Worm (Caenorhabditis elegans): ENCODE measurements around the gene Y7A5A.8.
A peak's percentile ranks its signal among the peaks of the same experiment; 100 is the strongest.

Gene Y7A5A.8

DNA sequence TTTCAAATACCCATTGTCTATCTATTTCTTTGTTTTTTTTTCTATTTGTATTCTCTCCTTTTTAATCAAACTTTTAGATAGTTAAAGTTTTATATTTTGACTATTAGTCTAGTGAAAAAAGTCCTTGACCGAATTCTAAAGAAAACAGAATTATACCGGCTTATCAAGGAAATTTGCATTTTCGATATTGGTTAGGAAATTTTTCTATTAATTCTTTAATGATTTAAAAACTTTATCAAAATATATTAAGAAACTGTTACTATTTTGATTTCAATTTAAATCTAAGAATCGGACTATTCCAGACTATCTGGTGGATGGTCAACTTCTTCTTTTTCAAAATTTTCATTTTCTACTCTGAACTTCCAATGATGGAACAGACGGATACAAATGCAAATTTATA is 5.8 kb downstream of the Y7A5A.8 start, which contains the start of gene Y7A5A.20:
TSS of gene Y7A5A.20 (plus strand) at position 301 of the 400 bp plus-strand sequence.
- TF ChIP-seq daf-12 (tag; optimal IDR thresholded peaks at IDR 0.05) (no peak), nhr-25 (tag; optimal IDR thresholded peaks at IDR 0.05) (no peak), elt-1 (tag; optimal IDR thresholded peaks at IDR 0.05) (no peak), nhr-67 (tag; optimal IDR thresholded peaks at IDR 0.05) (no peak), pqm-1 (tag; optimal IDR thresholded peaks at IDR 0.05) (no peak), aly-2 (tag; optimal IDR thresholded peaks at IDR 0.05) (no peak), nfya-1 (tag; optimal IDR thresholded peaks at IDR 0.05; ENCODE audit: insufficient read depth) (no peak), zag-1 (tag; optimal IDR thresholded peaks at IDR 0.05) (no peak), lin-39 (tag; optimal IDR thresholded peaks at IDR 0.05) (no peak), eor-1 (tag; optimal IDR thresholded peaks at IDR 0.05) (no peak), fkh-10 (GFP tag; optimal IDR thresholded peaks at IDR 0.05) (no peak), snpc-4 (tag; optimal IDR thresholded peaks at IDR 0.05) (no peak), ceh-16 (tag; optimal IDR thresholded peaks at IDR 0.05) (no peak), nhr-43 (tag; optimal IDR thresholded peaks at IDR 0.05; ENCODE audit: poor library complexity, severe bottlenecking) (no peak), nhr-12 (tag; optimal IDR thresholded peaks at IDR 0.05) (no peak), nhr-11 (tag; optimal IDR thresholded peaks at IDR 0.05) (no peak), ceh-9 (tag; optimal IDR thresholded peaks at IDR 0.05) (no peak), nhr-77 (tag; optimal IDR thresholded peaks at IDR 0.05) (no peak), lsy-12 (tag; optimal IDR thresholded peaks at IDR 0.05) (no peak)

DNA sequence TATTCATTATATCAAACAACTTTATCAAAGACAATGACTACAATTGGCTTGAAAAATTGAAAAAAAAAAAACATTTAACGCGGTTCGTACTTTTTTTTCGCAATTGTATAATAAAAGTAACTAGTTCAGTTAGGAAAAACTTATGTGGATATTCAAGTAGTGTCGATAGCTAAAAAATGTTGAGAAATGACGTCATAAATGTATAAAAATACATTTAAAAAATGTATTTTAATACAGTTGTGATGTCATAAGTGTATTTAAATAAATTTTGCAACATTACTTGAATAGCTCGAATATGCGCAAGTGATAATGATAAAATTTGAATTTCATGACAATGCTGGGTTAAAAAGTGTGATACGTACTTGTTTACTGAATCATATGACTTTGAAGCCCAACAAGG is 9.2 kb downstream of the Y7A5A.8 start:
- no peak for TF ChIP-seq elt-2 (tag; optimal IDR thresholded peaks at IDR 0.05)
- no peak for TF ChIP-seq lin-15B (tag; optimal IDR thresholded peaks at IDR 0.05)
- no peak for TF ChIP-seq ceh-28 (tag; optimal IDR thresholded peaks at IDR 0.05)
- TF ChIP-seq nhr-77 (tag; optimal IDR thresholded peaks at IDR 0.05), result no peak
- no peak for TF ChIP-seq mml-1 (tag; optimal IDR thresholded peaks at IDR 0.05)
- TF ChIP-seq ztf-4 (tag; optimal IDR thresholded peaks at IDR 0.05), result no peak
- TF ChIP-seq ama-1 (optimal IDR thresholded peaks at IDR 0.05), result no peak
- no peak for TF ChIP-seq egl-27 (tag; optimal IDR thresholded peaks at IDR 0.05)
- no peak for TF ChIP-seq jun-1 (tag; optimal IDR thresholded peaks at IDR 0.05)
- no peak for TF ChIP-seq ceh-9 (tag; optimal IDR thresholded peaks at IDR 0.05)

DNA sequence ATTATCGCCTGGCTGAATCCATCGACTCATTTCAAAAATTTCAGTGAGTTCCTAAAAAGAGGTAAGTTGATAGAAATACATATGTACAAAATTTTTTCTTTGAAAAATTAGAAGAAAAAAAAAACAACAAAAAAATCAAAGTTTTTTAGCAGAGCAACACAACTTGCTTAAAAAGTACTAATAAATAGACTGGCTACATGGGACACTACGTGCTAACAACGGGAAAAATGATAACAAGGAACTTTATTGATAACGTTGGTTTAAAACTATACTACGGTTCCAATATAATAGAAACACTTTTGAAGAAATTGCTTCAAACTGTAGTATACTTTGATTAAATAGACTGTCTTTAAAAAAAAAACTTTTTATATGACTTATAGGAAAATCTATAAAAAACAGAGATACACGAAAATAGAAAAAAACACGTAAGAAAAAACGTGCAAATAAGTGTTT is 16.2 kb downstream of the Y7A5A.8 start, which contains the start of gene acox-1.6:
TSS of gene acox-1.6 (minus strand) at position 51 of the 453 bp plus-strand sequence.
- TF ChIP-seq hmg-11 (tag; optimal IDR thresholded peaks at IDR 0.05) (no peak), ceh-16 (tag; optimal IDR thresholded peaks at IDR 0.05) (no peak), nfya-1 (tag; optimal IDR thresholded peaks at IDR 0.05; ENCODE audit: insufficient read depth) (no peak), R02D3.7 (tag; optimal IDR thresholded peaks at IDR 0.05) (no peak), eor-1 (tag; optimal IDR thresholded peaks at IDR 0.05) (no peak), mml-1 (tag; optimal IDR thresholded peaks at IDR 0.05) (no peak), egl-5 (tag; optimal IDR thresholded peaks at IDR 0.05) (no peak), elt-2 (tag; optimal IDR thresholded peaks at IDR 0.05) (peak; percentile 70), snpc-4 (tag; optimal IDR thresholded peaks at IDR 0.05) (no peak), lin-39 (tag; optimal IDR thresholded peaks at IDR 0.05) (no peak), unc-39 (tag; optimal IDR thresholded peaks at IDR 0.05) (no peak), pha-4 (tag; optimal IDR thresholded peaks at IDR 0.05) (peak; percentile 42), nhr-43 (tag; optimal IDR thresholded peaks at IDR 0.05; ENCODE audit: poor library complexity, severe bottlenecking) (no peak), ama-1 (optimal IDR thresholded peaks at IDR 0.05) (no peak), lsy-12 (tag; optimal IDR thresholded peaks at IDR 0.05) (no peak), jun-1 (tag; optimal IDR thresholded peaks at IDR 0.05) (no peak), lin-15B (tag; optimal IDR thresholded peaks at IDR 0.05) (no peak), daf-12 (tag; optimal IDR thresholded peaks at IDR 0.05) (no peak), ztf-4 (tag; optimal IDR thresholded peaks at IDR 0.05) (no peak), nhr-76 (tag; optimal IDR thresholded peaks at IDR 0.05) (no peak), pqm-1 (tag; optimal IDR thresholded peaks at IDR 0.05) (peak; percentile 85)

DNA sequence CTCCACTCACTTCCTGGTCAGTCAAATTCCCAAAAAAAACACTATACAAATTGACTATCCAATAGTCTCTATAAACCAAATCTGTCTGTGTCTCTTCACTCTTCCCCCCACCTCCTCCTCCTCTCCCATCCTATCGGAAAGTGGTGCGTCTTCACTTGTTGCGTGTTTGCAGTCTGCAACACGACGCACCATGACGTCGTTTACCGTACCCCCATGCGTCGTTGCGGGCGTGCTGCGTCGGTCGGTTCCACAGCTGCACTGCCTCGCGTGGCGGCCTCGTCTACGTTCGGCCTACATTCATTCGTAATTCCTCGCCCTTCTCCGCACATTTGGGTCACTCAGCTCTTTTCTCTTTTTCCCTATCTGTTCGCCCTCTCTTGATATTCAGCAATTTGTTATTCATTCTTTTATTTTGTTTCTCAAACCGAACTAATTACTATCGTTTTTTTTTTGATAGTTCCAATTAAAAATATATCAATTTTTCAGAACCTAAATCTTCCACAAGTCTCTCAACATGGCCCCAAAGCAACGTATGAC is 18.9 kb downstream of the Y7A5A.8 start, which contains the start of gene serp-1.1:
TSS of gene serp-1.1 (plus strand) at position 487 of the 537 bp plus-strand sequence.
- TF ChIP-seq lin-39 (tag; optimal IDR thresholded peaks at IDR 0.05), result peak; percentile 100
- TF ChIP-seq lin-15B (tag; optimal IDR thresholded peaks at IDR 0.05), result peak; percentile 96
- peak; percentile 77 for TF ChIP-seq ama-1 (optimal IDR thresholded peaks at IDR 0.05)
- no peak for TF ChIP-seq nhr-237 (tag; optimal IDR thresholded peaks at IDR 0.05)
- no peak for TF ChIP-seq ztf-11 (tag; optimal IDR thresholded peaks at IDR 0.05)
- no peak for TF ChIP-seq nhr-67 (tag; optimal IDR thresholded peaks at IDR 0.05)
- TF ChIP-seq egl-27 (tag; optimal IDR thresholded peaks at IDR 0.05), result peak; percentile 94
- TF ChIP-seq R02D3.7 (tag; optimal IDR thresholded peaks at IDR 0.05), result peak; percentile 91
- TF ChIP-seq ceh-9 (tag; optimal IDR thresholded peaks at IDR 0.05), result no peak
- peak; percentile 95 for TF ChIP-seq mdl-1 (tag; optimal IDR thresholded peaks at IDR 0.05)
- peak; percentile 36 for TF ChIP-seq nhr-28 (tag; optimal IDR thresholded peaks at IDR 0.05)
- no peak for TF ChIP-seq eor-1 (tag; optimal IDR thresholded peaks at IDR 0.05)
- peak; percentile 100 for TF ChIP-seq nhr-23 (tag; optimal IDR thresholded peaks at IDR 0.05)
- peak; percentile 94 for TF ChIP-seq fkh-10 (GFP tag; optimal IDR thresholded peaks at IDR 0.05)
- peak; percentile 24 for TF ChIP-seq ZK546.5 (tag; optimal IDR thresholded peaks at IDR 0.05)
- TF ChIP-seq elt-3 (tag; optimal IDR thresholded peaks at IDR 0.05), result peak; percentile 77 to 95 (median 87)
- peak; percentile 75 for TF ChIP-seq sea-2 (GFP tag; optimal IDR thresholded peaks at IDR 0.05)
- TF ChIP-seq zag-1 (tag; optimal IDR thresholded peaks at IDR 0.05), result peak; percentile 79
- TF ChIP-seq nfya-1 (tag; optimal IDR thresholded peaks at IDR 0.05; ENCODE audit: insufficient read depth), result peak; percentile 100
- peak; percentile 89 for TF ChIP-seq skn-1 (tag; optimal IDR thresholded peaks at IDR 0.05)
- TF ChIP-seq ceh-82 (tag; optimal IDR thresholded peaks at IDR 0.05), result peak; percentile 94
- TF ChIP-seq tbx-2 (tag; optimal IDR thresholded peaks at IDR 0.05), result peak; percentile 96
- peak; percentile 24 for TF ChIP-seq daf-12 (tag; optimal IDR thresholded peaks at IDR 0.05)
- peak; percentile 100 for TF ChIP-seq nhr-25 (tag; optimal IDR thresholded peaks at IDR 0.05)
- TF ChIP-seq elt-2 (tag; optimal IDR thresholded peaks at IDR 0.05), result peak; percentile 98
- TF ChIP-seq pqm-1 (tag; optimal IDR thresholded peaks at IDR 0.05), result peak; percentile 88

All from whole organism, L3 larva.